Worm (Caenorhabditis elegans) whole organism, L4 larva: ENCODE data around the gene alg-1.

Source experiments
- F37D6.2 ChIP-seq: sonication (generic microtip); optimal IDR thresholded peaks from 2 replicates; lab custom pipeline; 2016; ENCODE audit warnings: mild to moderate bottlenecking, missing genetic modification characterization, missing compliant biosample characterization
- T20F7.1 ChIP-seq: fragments of 200-800 bp; sonication (Bioruptor generic); optimal IDR thresholded peaks from 2 replicates; lab custom pipeline; 2018; ENCODE audit warnings: mild to moderate bottlenecking, missing genetic modification characterization, missing compliant biosample characterization
- ZK337.2 ChIP-seq: fragments of 200-800 bp; sonication (Bioruptor generic); IDR thresholded peaks from 2 replicates; pipeline ENCODE4 v1.3.6; 2022; ENCODE audit warnings: missing genetic modification reagents, missing genetic modification characterization, missing compliant biosample characterization
- aha-1 ChIP-seq: fragments of 150-350 bp; peaks from one replicate; lab custom pipeline; 2014; ENCODE audit warnings: missing biosample characterization, missing genetic modification characterization
- aly-2 ChIP-seq: sonication (generic microtip); optimal IDR thresholded peaks from 2 replicates; lab custom pipeline; 2018; ENCODE audit warnings: missing biosample characterization, missing genetic modification characterization
- arid-1 ChIP-seq: fragments of 200-800 bp; sonication (Bioruptor generic); conservative IDR thresholded peaks from 2 replicates; pipeline ENCODE4 v1.3.6; 2022; ENCODE audit warnings: missing genetic modification reagents, missing genetic modification characterization, missing compliant biosample characterization
- ceh-20 ChIP-seq: fragments of 200-800 bp; sonication (Bioruptor generic); IDR thresholded peaks from 2 replicates; pipeline ENCODE4 v1.3.6; 2022; ENCODE audit warnings: missing genetic modification reagents, missing genetic modification characterization, missing compliant biosample characterization
- ceh-44 ChIP-seq: fragments of 200-800 bp; sonication (Bioruptor generic); IDR thresholded peaks from 2 replicates; pipeline ENCODE4 v1.3.6; 2022; ENCODE audit warnings: missing genetic modification reagents, missing genetic modification characterization, missing compliant biosample characterization
- ceh-82 ChIP-seq: sonication (generic microtip); optimal IDR thresholded peaks from 2 replicates; lab custom pipeline; 2017; ENCODE audit warnings: missing biosample characterization, missing genetic modification characterization
- daf-8 ChIP-seq: fragments of 200-800 bp; sonication (Bioruptor generic); IDR thresholded peaks from 2 replicates; pipeline ENCODE4 v1.3.6; 2022; ENCODE audit warnings: missing genetic modification characterization, missing compliant biosample characterization
- dmd-6 ChIP-seq: fragments of 200-800 bp; sonication (Bioruptor generic); IDR thresholded peaks from 2 replicates; pipeline ENCODE4 v1.3.6; 2022; ENCODE audit warnings: missing genetic modification reagents, missing genetic modification characterization, missing compliant biosample characterization
- dmd-8 ChIP-seq: fragments of 200-800 bp; sonication (Bioruptor generic); IDR thresholded peaks from 2 replicates; pipeline ENCODE4 v1.3.6; 2022; ENCODE audit warnings: missing genetic modification characterization, missing compliant biosample characterization
- dmd-9 ChIP-seq: fragments of 200-800 bp; sonication (Bioruptor generic); IDR thresholded peaks from 2 replicates; pipeline ENCODE4 v1.3.6; 2022; ENCODE audit warnings: missing genetic modification reagents, missing genetic modification characterization, missing compliant biosample characterization
- egl-27 ChIP-seq: sonication (generic microtip); optimal IDR thresholded peaks from 3 replicates; lab custom pipeline; 2017; ENCODE audit warnings: missing biosample characterization, missing genetic modification reagents, missing genetic modification characterization
- fos-1 ChIP-seq: fragments of 150-350 bp; optimal IDR thresholded peaks from 2 replicates; lab custom pipeline; 2014; ENCODE audit warnings: missing biosample characterization, missing genetic modification characterization
- gei-8 ChIP-seq: fragments of 200-800 bp; sonication (Bioruptor generic); optimal IDR thresholded peaks from 2 replicates; lab custom pipeline; 2018; ENCODE audit warnings: mild to moderate bottlenecking, missing genetic modification characterization, missing compliant biosample characterization
- hif-1 ChIP-seq, 2 experiments: sonication (generic microtip); optimal IDR thresholded peaks; 2 replicates each; lab custom pipeline; 2016 to 2017; ENCODE audit warnings: missing compliant biosample characterization in 2 of 2, missing genetic modification characterization in 2 of 2, missing genetic modification reagents in 2 of 2, missing genotype in 2 of 2, mild to moderate bottlenecking in 1 of 2
- hlh-30 ChIP-seq: sonication (generic microtip); optimal IDR thresholded peaks from 2 replicates; lab custom pipeline; 2017; ENCODE audit warnings: antibody characterized with exemption, mild to moderate bottlenecking, missing genetic modification characterization, missing compliant biosample characterization; ENCODE audit not compliant: insufficient read depth
- hmg-1.1 ChIP-seq: fragments of 200-800 bp; sonication (Bioruptor generic); IDR thresholded peaks from 2 replicates; pipeline ENCODE4 v1.3.6; 2022; ENCODE audit warnings: missing genetic modification reagents, missing genetic modification characterization, missing compliant biosample characterization
- lim-7 ChIP-seq: fragments of 200-800 bp; sonication (Bioruptor generic); IDR thresholded peaks from 2 replicates; pipeline ENCODE4 v1.3.6; 2022; ENCODE audit warnings: missing genetic modification characterization, missing compliant biosample characterization
- lin-1 ChIP-seq: fragments of 200-800 bp; sonication (Bioruptor generic); IDR thresholded peaks from 2 replicates; pipeline ENCODE4 v1.3.6; 2022; ENCODE audit warnings: missing genetic modification reagents, missing genetic modification characterization, missing compliant biosample characterization
- lin-38 ChIP-seq: fragments of 200-800 bp; sonication (Bioruptor generic); IDR thresholded peaks from 2 replicates; pipeline ENCODE4 v1.3.6; 2022; ENCODE audit warnings: missing genetic modification reagents, missing genetic modification characterization, missing compliant biosample characterization
- lsy-2 ChIP-seq, 2 experiments: fragments of 150-350 bp in 1 of 2; sonication (generic microtip) in 1 of 2; optimal IDR thresholded peaks; 2 replicates each; lab custom pipeline; 2014 to 2017; ENCODE audit warnings: missing biosample characterization in 2 of 2, missing genetic modification characterization in 2 of 2
- madf-5 ChIP-seq, 2 experiments: fragments of 200-800 bp; sonication (Bioruptor generic); IDR thresholded peaks; 2 replicates each; pipeline ENCODE4 v1.3.6; 2022; ENCODE audit warnings: missing compliant biosample characterization in 2 of 2, missing genetic modification characterization in 2 of 2
- madf-9 ChIP-seq: fragments of 200-800 bp; sonication (Bioruptor generic); conservative IDR thresholded peaks from 2 replicates; pipeline ENCODE4 v1.3.6; 2022; ENCODE audit warnings: missing genetic modification reagents, missing genetic modification characterization, missing compliant biosample characterization
- mdl-1 ChIP-seq, 2 experiments: fragments of 150-350 bp in 1 of 2; sonication (generic microtip) in 1 of 2; optimal IDR thresholded peaks; 2 replicates each; lab custom pipeline; 2014 to 2017; ENCODE audit warnings: missing biosample characterization in 2 of 2, missing genetic modification characterization in 2 of 2
- mdt-29 ChIP-seq: fragments of 200-800 bp; sonication (Bioruptor generic); IDR thresholded peaks from 2 replicates; pipeline ENCODE4 v1.3.6; 2022; ENCODE audit warnings: missing genetic modification reagents, missing genetic modification characterization, missing compliant biosample characterization
- mxl-2 ChIP-seq: fragments of 200-800 bp; sonication (Bioruptor generic); conservative IDR thresholded peaks from 2 replicates; pipeline ENCODE4 v1.3.6; 2022; ENCODE audit warnings: missing genetic modification reagents, missing genetic modification characterization, missing compliant biosample characterization
- nhr-10 ChIP-seq: fragments of 150-350 bp; optimal IDR thresholded peaks from 2 replicates; lab custom pipeline; 2014; ENCODE audit warnings: missing biosample characterization, missing genetic modification characterization
- nhr-102 ChIP-seq: sonication (generic microtip); optimal IDR thresholded peaks from 2 replicates; lab custom pipeline; 2016; ENCODE audit warnings: mild to moderate bottlenecking, missing genetic modification characterization, moderate library complexity, missing compliant biosample characterization
- nhr-111 ChIP-seq: fragments of 200-800 bp; sonication (Bioruptor generic); optimal IDR thresholded peaks from 2 replicates; lab custom pipeline; 2018; ENCODE audit warnings: mild to moderate bottlenecking, missing genetic modification characterization, missing compliant biosample characterization
- nhr-25 ChIP-seq: sonication (generic microtip); optimal IDR thresholded peaks from 2 replicates; lab custom pipeline; 2017; ENCODE audit warnings: missing genetic modification characterization, mild to moderate bottlenecking, missing compliant biosample characterization, antibody characterized with exemption, moderate library complexity, borderline replicate concordance; ENCODE audit not compliant: insufficient read depth
- nhr-28 ChIP-seq: fragments of 150-350 bp; optimal IDR thresholded peaks from 2 replicates; lab custom pipeline; 2014; ENCODE audit warnings: missing biosample characterization, missing genetic modification characterization
- nhr-76 ChIP-seq: fragments of 150-350 bp; optimal IDR thresholded peaks from 2 replicates; lab custom pipeline; 2014; ENCODE audit warnings: missing biosample characterization, missing genetic modification characterization
- nhr-77 ChIP-seq: fragments of 150-350 bp; optimal IDR thresholded peaks from 2 replicates; lab custom pipeline; 2014; ENCODE audit warnings: missing biosample characterization, missing genetic modification characterization
- pha-4 ChIP-seq, 2 experiments: fragments of 150-350 bp in 1 of 2; fragments of 200-800 bp in 1 of 2; sonication (Bioruptor generic) in 1 of 2; IDR thresholded peaks in 1 of 2; optimal IDR thresholded peaks in 1 of 2; 2 replicates each; pipeline versions ENCODE4 v1.3.6 to Lab custom; 2014 to 2022; ENCODE audit warnings: missing genetic modification characterization in 2 of 2, missing genetic modification reagents in 2 of 2, missing biosample characterization in 1 of 2, missing compliant biosample characterization in 1 of 2
- pqm-1 ChIP-seq: sonication (generic microtip); optimal IDR thresholded peaks from 2 replicates; lab custom pipeline; 2017; ENCODE audit warnings: missing biosample characterization, missing genetic modification characterization
- saeg-2 ChIP-seq: fragments of 200-800 bp; sonication (Bioruptor generic); IDR thresholded peaks from 2 replicates; pipeline ENCODE4 v1.3.6; 2022; ENCODE audit warnings: missing genetic modification reagents, missing genetic modification characterization, missing compliant biosample characterization
- sdz-12 ChIP-seq: fragments of 200-800 bp; sonication (Bioruptor generic); optimal IDR thresholded peaks from 2 replicates; lab custom pipeline; 2018; ENCODE audit warnings: mild to moderate bottlenecking, missing genetic modification characterization, missing compliant biosample characterization
- set-16 ChIP-seq: fragments of 200-800 bp; sonication (Bioruptor generic); IDR thresholded peaks from 2 replicates; pipeline ENCODE4 v1.3.6; 2022; ENCODE audit warnings: missing genetic modification reagents, missing genetic modification characterization, missing compliant biosample characterization
- skn-1 ChIP-seq: fragments of 150-350 bp; optimal IDR thresholded peaks from 2 replicates; lab custom pipeline; 2014; ENCODE audit warnings: missing biosample characterization, missing genetic modification characterization
- snpc-1.2 ChIP-seq: fragments of 200-800 bp; sonication (Bioruptor generic); IDR thresholded peaks from 2 replicates; pipeline ENCODE4 v1.3.6; 2022; ENCODE audit warnings: missing genetic modification reagents, missing genetic modification characterization, missing compliant biosample characterization
- snpc-4 ChIP-seq: fragments of 150-350 bp; optimal IDR thresholded peaks from 2 replicates; lab custom pipeline; 2014; ENCODE audit warnings: missing biosample characterization, missing genetic modification characterization
- spr-3 ChIP-seq: fragments of 200-800 bp; sonication (Bioruptor generic); optimal IDR thresholded peaks from 2 replicates; lab custom pipeline; 2018; ENCODE audit warnings: mild to moderate bottlenecking, missing genetic modification characterization, missing compliant biosample characterization
- tra-1 ChIP-seq: fragments of 200-800 bp; sonication (Bioruptor generic); IDR thresholded peaks from 2 replicates; pipeline ENCODE4 v1.3.6; 2022; ENCODE audit warnings: missing genetic modification reagents, missing genetic modification characterization, missing compliant biosample characterization
- unc-130 ChIP-seq: sonication (generic microtip); optimal IDR thresholded peaks from 2 replicates; lab custom pipeline; 2016; ENCODE audit warnings: missing genetic modification reagents, missing genetic modification characterization, missing compliant biosample characterization
- vab-7 ChIP-seq: fragments of 200-800 bp; sonication (Bioruptor generic); IDR thresholded peaks from 2 replicates; pipeline ENCODE4 v1.3.6; 2022; ENCODE audit warnings: missing genetic modification reagents, missing genetic modification characterization, missing compliant biosample characterization
- zfp-2 ChIP-seq: sonication (generic microtip); optimal IDR thresholded peaks from 2 replicates; lab custom pipeline; 2016; ENCODE audit warnings: mild to moderate bottlenecking, missing genetic modification characterization, missing compliant biosample characterization
- zip-11 ChIP-seq: fragments of 200-800 bp; sonication (Bioruptor generic); IDR thresholded peaks from 2 replicates; pipeline ENCODE4 v1.3.6; 2022; ENCODE audit warnings: missing genetic modification characterization, missing compliant biosample characterization
- ztf-11 ChIP-seq: fragments of 150-350 bp; optimal IDR thresholded peaks from 2 replicates; lab custom pipeline; 2014; ENCODE audit warnings: missing biosample characterization, missing genetic modification characterization

alg-1 gene

DNA sequence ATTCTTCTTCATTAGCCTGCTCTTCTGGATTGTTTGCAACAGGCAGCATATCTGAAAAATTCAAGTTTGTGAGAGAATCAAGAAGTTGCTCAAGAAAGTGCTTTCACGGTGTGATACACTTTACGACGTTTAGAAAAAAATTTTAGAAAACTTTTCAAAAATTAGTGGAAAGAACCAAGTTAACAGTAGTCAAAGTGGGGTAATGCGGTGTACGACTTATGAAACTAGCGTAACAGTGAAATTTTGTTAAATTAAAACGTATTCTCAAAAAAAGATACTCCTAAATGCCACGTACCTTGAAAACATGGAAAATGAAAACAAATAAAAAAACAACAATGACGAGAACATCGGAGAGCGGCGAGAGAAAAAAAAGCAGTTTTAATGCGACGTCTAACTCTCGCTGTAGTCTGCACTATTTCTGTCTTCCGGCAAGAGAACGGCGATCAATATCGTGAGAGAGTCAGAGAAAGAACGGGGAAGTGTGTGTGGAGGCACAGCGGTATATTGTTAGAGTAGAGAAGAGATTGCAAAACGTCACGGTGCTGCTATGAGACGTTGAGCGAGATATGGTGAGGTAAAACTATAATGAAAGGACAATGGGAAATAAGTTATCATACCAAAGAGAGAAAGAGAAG, 31.7 kb upstream of the alg-1 start, which contains the start of gene ekl-5:
Gene ekl-5 (minus strand): TSS at position 51 of the 635 bp plus-strand sequence.
- TF ChIP-seq lin-38 (GFP tag; lab: Robert Waterston, UW): no peak
- TF ChIP-seq nhr-76 (tag; lab: Kevin White, UChicago): no peak
- TF ChIP-seq dmd-9 (GFP tag; lab: Robert Waterston, UW): no peak
- peak in 1 of 2 experiments; percentile 43 for TF ChIP-seq hif-1 (tag; optimal IDR thresholded peaks at IDR 0.05; lab: Kevin White, UChicago)
- TF ChIP-seq daf-8 (GFP tag; lab: Robert Waterston, UW): no peak
- no peak for TF ChIP-seq zip-11 (GFP tag; lab: Robert Waterston, UW)
- TF ChIP-seq nhr-77 (tag; lab: Kevin White, UChicago): peak; percentile 10
- peak; percentile 91 for TF ChIP-seq nhr-28 (tag; lab: Kevin White, UChicago)
- no peak for TF ChIP-seq gei-8
- TF ChIP-seq saeg-2 (GFP tag; lab: Robert Waterston, UW): no peak
- no peak for TF ChIP-seq spr-3 (GFP tag; lab: Kevin White, UChicago)
- TF ChIP-seq dmd-8 (GFP tag; lab: Robert Waterston, UW): no peak
- peak; percentile 47 for TF ChIP-seq hlh-30 (tag; lab: Kevin White, UChicago)
- TF ChIP-seq snpc-1.2: no peak
- no peak for TF ChIP-seq sdz-12
- no peak for TF ChIP-seq vab-7 (GFP tag; lab: Robert Waterston, UW)
- peak in 1 of 2 experiments; percentile 62 for TF ChIP-seq mdl-1 (tag; optimal IDR thresholded peaks at IDR 0.05; lab: Kevin White, UChicago)
- TF ChIP-seq egl-27 (tag; lab: Kevin White, UChicago): no peak
- TF ChIP-seq pha-4 (GFP tag; IDR thresholded peaks at IDR 0.05; lab: Robert Waterston, UW): no peak
- TF ChIP-seq pha-4 (tag; optimal IDR thresholded peaks at IDR 0.05; lab: Kevin White, UChicago): peak; percentile 77
- TF ChIP-seq tra-1: no peak
- peak; percentile 23 for TF ChIP-seq pqm-1 (tag; lab: Kevin White, UChicago)
- TF ChIP-seq mdt-29 (GFP tag; lab: Robert Waterston, UW): no peak
- TF ChIP-seq arid-1 (GFP tag; lab: Robert Waterston, UW): no peak
- TF ChIP-seq ceh-82 (tag; lab: Kevin White, UChicago): no peak
- TF ChIP-seq zfp-2 (tag; lab: Kevin White, UChicago): no peak
- TF ChIP-seq T20F7.1 (GFP tag; lab: Kevin White, UChicago): no peak
- no peak for TF ChIP-seq set-16 (GFP tag; lab: Robert Waterston, UW)
- TF ChIP-seq nhr-10 (tag; lab: Kevin White, UChicago): no peak
- TF ChIP-seq madf-5 (GFP tag; IDR thresholded peaks at IDR 0.05; lab: Robert Waterston, UW): no peak
- no peak for TF ChIP-seq ztf-11
- TF ChIP-seq lim-7 (GFP tag; lab: Robert Waterston, UW): no peak
- no peak for TF ChIP-seq unc-130 (GFP tag; lab: Kevin White, UChicago)
- no peak for TF ChIP-seq madf-9 (GFP tag; lab: Robert Waterston, UW)
- TF ChIP-seq lsy-2 (tag; optimal IDR thresholded peaks at IDR 0.05; lab: Kevin White, UChicago): peak in 1 of 2 experiments; percentile 70
- peak; percentile 82 for TF ChIP-seq hmg-1.1 (GFP tag; lab: Robert Waterston, UW)
- TF ChIP-seq dmd-6 (GFP tag; lab: Robert Waterston, UW): peak; percentile 54
- no peak for TF ChIP-seq nhr-25 (tag; lab: Kevin White, UChicago)
- no peak for TF ChIP-seq ZK337.2 (GFP tag; lab: Robert Waterston, UW)
- no peak for TF ChIP-seq snpc-4 (tag; lab: Kevin White, UChicago)
- no peak for TF ChIP-seq skn-1 (tag; lab: Kevin White, UChicago)
- TF ChIP-seq F37D6.2 (tag; lab: Kevin White, UChicago): no peak
- TF ChIP-seq fos-1 (tag; lab: Kevin White, UChicago): no peak
- no peak for TF ChIP-seq aly-2 (tag; lab: Kevin White, UChicago)
- TF ChIP-seq ceh-44 (GFP tag; lab: Robert Waterston, UW): no peak
- TF ChIP-seq mxl-2 (GFP tag; lab: Robert Waterston, UW): no peak
- no peak for TF ChIP-seq ceh-20 (GFP tag; lab: Robert Waterston, UW)
- no peak for TF ChIP-seq nhr-111
- TF ChIP-seq nhr-102 (tag; lab: Kevin White, UChicago): no peak
- peak; percentile 78 for TF ChIP-seq aha-1 (tag; lab: Kevin White, UChicago)
- TF ChIP-seq lin-1 (GFP tag; lab: Robert Waterston, UW): peak; percentile 59; the same call in 1 of the 2 replicates
